Worm (Caenorhabditis elegans): ENCODE data around the gene K09H11.11.

Gene K09H11.11

DNA sequence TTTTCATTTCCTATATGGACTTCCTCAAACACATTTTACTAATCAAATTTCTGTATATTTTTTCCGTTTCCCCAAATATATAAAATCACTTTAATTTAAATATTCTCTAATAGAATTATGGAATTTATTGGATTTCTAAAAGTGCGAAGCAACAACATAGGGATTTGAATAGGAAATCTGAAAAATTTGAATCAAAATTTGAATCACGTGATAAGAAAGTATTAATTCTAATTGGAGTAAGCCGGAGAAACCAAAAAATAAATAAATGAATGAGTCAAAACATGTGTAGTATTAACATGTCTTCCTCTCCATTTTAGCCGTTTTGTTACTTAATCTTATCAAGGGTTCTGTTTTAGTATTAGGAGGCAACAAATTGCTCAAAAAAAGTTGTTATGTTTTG, 13.8 kb downstream of the K09H11.11 start:
- no peak for TF ChIP-seq F13C5.2 (tag; optimal IDR thresholded peaks at IDR 0.05)
- TF ChIP-seq ceh-36 (tag; optimal IDR thresholded peaks at IDR 0.05) = no peak
- TF ChIP-seq B0310.2 (tag; optimal IDR thresholded peaks at IDR 0.05) = no peak
- TF ChIP-seq flt-1 (GFP tag; IDR thresholded peaks at IDR 0.05) = no peak
- TF ChIP-seq hnd-1 (tag; optimal IDR thresholded peaks at IDR 0.05) = no peak
- no peak for TF ChIP-seq hmbx-1 (tag; optimal IDR thresholded peaks at IDR 0.05)
- TF ChIP-seq tra-4 (tag; optimal IDR thresholded peaks at IDR 0.05) = no peak
- no peak for TF ChIP-seq tbx-11 (GFP tag; IDR thresholded peaks at IDR 0.05)
- no peak for TF ChIP-seq ama-1 (optimal IDR thresholded peaks at IDR 0.05)
- TF ChIP-seq sea-1 (GFP tag; conservative IDR thresholded peaks at IDR 0.05) = no peak

DNA sequence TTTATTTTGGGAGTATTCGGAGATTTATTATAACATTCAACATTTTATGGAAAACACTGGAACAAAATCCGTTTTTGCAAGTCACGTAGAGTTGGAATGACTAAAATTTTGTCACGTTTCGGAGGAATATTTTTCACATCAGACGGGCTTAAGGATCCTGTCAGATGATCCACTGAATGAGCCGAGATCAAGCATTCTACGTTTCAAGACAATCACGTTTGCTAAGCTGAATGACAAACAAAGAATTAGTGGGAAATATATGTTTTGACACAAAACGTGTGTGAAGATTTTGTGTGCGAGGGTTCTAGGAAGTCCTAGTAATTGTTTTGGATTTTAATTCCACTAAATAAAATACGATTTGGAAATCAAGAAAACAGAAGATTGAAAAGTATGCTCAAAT, 15.6 kb downstream of the K09H11.11 start:
- no peak for TF ChIP-seq hmg-4 (GFP tag; optimal IDR thresholded peaks at IDR 0.05)
- TF ChIP-seq hnd-1 (tag; optimal IDR thresholded peaks at IDR 0.05) = no peak
- TF ChIP-seq sea-1 (GFP tag; conservative IDR thresholded peaks at IDR 0.05) = no peak
- TF ChIP-seq flt-1 (GFP tag; IDR thresholded peaks at IDR 0.05) = no peak
- no peak for TF ChIP-seq ceh-13 (GFP tag; optimal IDR thresholded peaks at IDR 0.05)
- no peak for TF ChIP-seq tra-4 (tag; optimal IDR thresholded peaks at IDR 0.05)
- TF ChIP-seq pes-1 (GFP tag; IDR thresholded peaks at IDR 0.05) = no peak

DNA sequence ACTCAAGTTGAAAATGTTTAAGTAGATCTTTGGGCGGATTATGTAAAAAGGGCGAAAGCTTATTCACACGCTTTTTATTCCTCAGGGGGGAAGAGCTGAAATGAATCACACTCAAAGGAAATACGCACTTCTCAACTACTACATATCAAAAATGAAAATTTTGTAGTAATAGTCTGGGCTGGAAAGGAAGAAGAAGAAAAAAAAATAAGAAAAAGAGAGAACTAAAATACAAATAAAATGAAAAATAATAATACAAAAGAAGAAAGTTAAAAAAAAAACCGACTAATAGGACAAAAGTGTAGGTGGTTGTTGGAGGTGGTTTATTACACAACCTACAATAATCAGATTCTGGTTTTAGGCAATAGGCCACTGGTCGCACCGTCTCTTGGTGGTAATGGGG, 19.0 kb downstream of the K09H11.11 start, which contains the start of gene K09H11.6:
Gene K09H11.6 (minus strand): TSS at position 101 of the 400 bp plus-strand sequence.
- no peak for TF ChIP-seq F13C5.2 (tag; optimal IDR thresholded peaks at IDR 0.05)
- TF ChIP-seq hmbx-1 (tag; optimal IDR thresholded peaks at IDR 0.05) = no peak
- TF ChIP-seq scrt-1 (GFP tag; IDR thresholded peaks at IDR 0.05) = no peak
- TF ChIP-seq ceh-36 (tag; optimal IDR thresholded peaks at IDR 0.05) = no peak
- no peak for TF ChIP-seq aly-1 (tag; optimal IDR thresholded peaks at IDR 0.05)
- no peak for TF ChIP-seq tbx-11 (GFP tag; IDR thresholded peaks at IDR 0.05)
- no peak for TF ChIP-seq hmg-4 (GFP tag; optimal IDR thresholded peaks at IDR 0.05)
- TF ChIP-seq ceh-13 (GFP tag; optimal IDR thresholded peaks at IDR 0.05) = no peak
- no peak for TF ChIP-seq hnd-1 (tag; optimal IDR thresholded peaks at IDR 0.05)
- TF ChIP-seq pes-1 (GFP tag; IDR thresholded peaks at IDR 0.05) = no peak
- TF ChIP-seq ets-7 (tag; optimal IDR thresholded peaks at IDR 0.05) = no peak
- no peak for TF ChIP-seq sea-1 (GFP tag; conservative IDR thresholded peaks at IDR 0.05)
- no peak for TF ChIP-seq tbx-37 (GFP tag; conservative IDR thresholded peaks at IDR 0.05)
- TF ChIP-seq tra-4 (tag; optimal IDR thresholded peaks at IDR 0.05) = no peak
- TF ChIP-seq B0310.2 (tag; optimal IDR thresholded peaks at IDR 0.05) = no peak
- TF ChIP-seq flt-1 (GFP tag; IDR thresholded peaks at IDR 0.05) = no peak
- no peak for TF ChIP-seq ama-1 (optimal IDR thresholded peaks at IDR 0.05)

DNA sequence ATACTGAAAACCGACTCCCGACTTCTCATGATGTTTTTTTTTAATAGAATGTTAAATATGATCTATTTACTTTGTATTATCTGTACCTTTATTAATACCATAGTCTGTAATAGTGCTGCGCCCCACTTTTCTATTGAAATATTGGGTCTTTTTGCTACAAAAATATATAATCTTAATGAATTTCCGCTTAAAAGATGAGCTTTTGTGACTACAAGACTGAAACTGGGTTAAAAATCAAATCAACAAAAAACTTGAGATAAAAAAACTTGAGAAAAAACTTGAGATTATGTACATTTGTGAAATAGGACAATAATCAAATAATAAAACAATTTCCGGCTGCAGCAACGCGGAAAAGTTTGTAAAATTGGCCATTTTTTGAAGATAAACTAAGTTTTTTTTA, 24.3 kb downstream of the K09H11.11 start, which contains the start of gene K09H11.15:
Gene K09H11.15 (minus strand): TSS at position 101 of the 400 bp plus-strand sequence.
- TF ChIP-seq ceh-13 (GFP tag; optimal IDR thresholded peaks at IDR 0.05) = no peak
- no peak for TF ChIP-seq flt-1 (GFP tag; IDR thresholded peaks at IDR 0.05)
- TF ChIP-seq tra-4 (tag; optimal IDR thresholded peaks at IDR 0.05) = no peak
- TF ChIP-seq pes-1 (GFP tag; IDR thresholded peaks at IDR 0.05) = no peak
- no peak for TF ChIP-seq hmg-4 (GFP tag; optimal IDR thresholded peaks at IDR 0.05)
- no peak for TF ChIP-seq scrt-1 (GFP tag; IDR thresholded peaks at IDR 0.05)
- TF ChIP-seq ceh-36 (tag; optimal IDR thresholded peaks at IDR 0.05) = no peak
- TF ChIP-seq hnd-1 (tag; optimal IDR thresholded peaks at IDR 0.05) = no peak
- no peak for TF ChIP-seq ets-7 (tag; optimal IDR thresholded peaks at IDR 0.05)
- no peak for TF ChIP-seq ama-1 (optimal IDR thresholded peaks at IDR 0.05)
- no peak for TF ChIP-seq tbx-37 (GFP tag; conservative IDR thresholded peaks at IDR 0.05)
- no peak for TF ChIP-seq hmbx-1 (tag; optimal IDR thresholded peaks at IDR 0.05)
- no peak for TF ChIP-seq sea-1 (GFP tag; conservative IDR thresholded peaks at IDR 0.05)
- no peak for TF ChIP-seq F13C5.2 (tag; optimal IDR thresholded peaks at IDR 0.05)
- no peak for TF ChIP-seq aly-1 (tag; optimal IDR thresholded peaks at IDR 0.05)

- TF ChIP-seq hnd-1 (tag; optimal IDR thresholded peaks at IDR 0.05) = no peak
- no peak for TF ChIP-seq B0310.2 (tag; optimal IDR thresholded peaks at IDR 0.05)
- TF ChIP-seq pes-1 (GFP tag; IDR thresholded peaks at IDR 0.05) = no peak
- TF ChIP-seq ceh-36 (tag; optimal IDR thresholded peaks at IDR 0.05) = no peak
- TF ChIP-seq sea-1 (GFP tag; conservative IDR thresholded peaks at IDR 0.05) = no peak
- no peak for TF ChIP-seq tra-4 (tag; optimal IDR thresholded peaks at IDR 0.05)
- TF ChIP-seq ceh-13 (GFP tag; optimal IDR thresholded peaks at IDR 0.05) = no peak
- TF ChIP-seq aly-1 (tag; optimal IDR thresholded peaks at IDR 0.05) = no peak
Measured at ce11 chrV:5726463-5726862, 28.6 kb downstream of the K09H11.11 start, which contains the start of gene K09H11.4. Gene K09H11.4, minus strand, starts transcription at chrV:5726563.

- TF ChIP-seq ceh-13 (GFP tag; optimal IDR thresholded peaks at IDR 0.05) = no peak
- no peak for TF ChIP-seq hmg-4 (GFP tag; optimal IDR thresholded peaks at IDR 0.05)
- TF ChIP-seq pes-1 (GFP tag; IDR thresholded peaks at IDR 0.05) = no peak
- TF ChIP-seq sea-1 (GFP tag; conservative IDR thresholded peaks at IDR 0.05) = no peak
- no peak for TF ChIP-seq tbx-37 (GFP tag; conservative IDR thresholded peaks at IDR 0.05)
- TF ChIP-seq scrt-1 (GFP tag; IDR thresholded peaks at IDR 0.05) = no peak
Measured at ce11 chrV:5724395-5724794, 30.7 kb downstream of the K09H11.11 start.

- TF ChIP-seq hmg-4 (GFP tag; optimal IDR thresholded peaks at IDR 0.05) = no peak
- TF ChIP-seq hmbx-1 (tag; optimal IDR thresholded peaks at IDR 0.05) = no peak
- TF ChIP-seq tbx-37 (GFP tag; conservative IDR thresholded peaks at IDR 0.05) = no peak
- no peak for TF ChIP-seq ceh-13 (GFP tag; optimal IDR thresholded peaks at IDR 0.05)
- TF ChIP-seq ceh-36 (tag; optimal IDR thresholded peaks at IDR 0.05) = no peak
- TF ChIP-seq flt-1 (GFP tag; IDR thresholded peaks at IDR 0.05) = no peak
- TF ChIP-seq scrt-1 (GFP tag; IDR thresholded peaks at IDR 0.05) = no peak
- no peak for TF ChIP-seq tra-4 (tag; optimal IDR thresholded peaks at IDR 0.05)
- TF ChIP-seq aly-1 (tag; optimal IDR thresholded peaks at IDR 0.05) = no peak
Measured at ce11 chrV:5722093-5722492, 33.0 kb downstream of the K09H11.11 start.

ce11 chrV:5717237-5717935, 37.7 kb downstream of the K09H11.11 start, which contains the start of gene rga-3:
Gene rga-3, plus strand, starts transcription at chrV:5717885.
- TF ChIP-seq ets-7 (tag; optimal IDR thresholded peaks at IDR 0.05) (no peak), ama-1 (optimal IDR thresholded peaks at IDR 0.05) (no peak), aly-1 (tag; optimal IDR thresholded peaks at IDR 0.05) (no peak), tra-4 (tag; optimal IDR thresholded peaks at IDR 0.05) (no peak), sea-1 (GFP tag; conservative IDR thresholded peaks at IDR 0.05) (no peak), flt-1 (GFP tag; IDR thresholded peaks at IDR 0.05) (no peak), B0310.2 (tag; optimal IDR thresholded peaks at IDR 0.05) (no peak), hnd-1 (tag; optimal IDR thresholded peaks at IDR 0.05) (no peak), ceh-13 (GFP tag; optimal IDR thresholded peaks at IDR 0.05) (no peak), hmg-4 (GFP tag; optimal IDR thresholded peaks at IDR 0.05) (no peak), tbx-37 (GFP tag; conservative IDR thresholded peaks at IDR 0.05) (no peak), tbx-11 (GFP tag; IDR thresholded peaks at IDR 0.05) (no peak), F13C5.2 (tag; optimal IDR thresholded peaks at IDR 0.05) (no peak), hmbx-1 (tag; optimal IDR thresholded peaks at IDR 0.05) (no peak), ceh-36 (tag; optimal IDR thresholded peaks at IDR 0.05) (no peak), scrt-1 (GFP tag; IDR thresholded peaks at IDR 0.05) (no peak), pes-1 (GFP tag; IDR thresholded peaks at IDR 0.05) (no peak)
